Worm (Caenorhabditis elegans): Measurements from ENCODE around the gene F13H8.2.
A peak's percentile ranks its signal among the peaks of the same experiment; 100 is the strongest.

F13H8.2 gene

ce11 chrII:6244171-6244570 lies 26.0 kb upstream of the F13H8.2 start, which contains the start of gene tat-4:
tat-4 (minus strand) TSS chrII:6244287.
- TF ChIP-seq ceh-83 (GFP tag; optimal IDR thresholded peaks at IDR 0.05), result no peak
- TF ChIP-seq drap-1 (GFP tag; optimal IDR thresholded peaks at IDR 0.05), result no peak

DNA sequence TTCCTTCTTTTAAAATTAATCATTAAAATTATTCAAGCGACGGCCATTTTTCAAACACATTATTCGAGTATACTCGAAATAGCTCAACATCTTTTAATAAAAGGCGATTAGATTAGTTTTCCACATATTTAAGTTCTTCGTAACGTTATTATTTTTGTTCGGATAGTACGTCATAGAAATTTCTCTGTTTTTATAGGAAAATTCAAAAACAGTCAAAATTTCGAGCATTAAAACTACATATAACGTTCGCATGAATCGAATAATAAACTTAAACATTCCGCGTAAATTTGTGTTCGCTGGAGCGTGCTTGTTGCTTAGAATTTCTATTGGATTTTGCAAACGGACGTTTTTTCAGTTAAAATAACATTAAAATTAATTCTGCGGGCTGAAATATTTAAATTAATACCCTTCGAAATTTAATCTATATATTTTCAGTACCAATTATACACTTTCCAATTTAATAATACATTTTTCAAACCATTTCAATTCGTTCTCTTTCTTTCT lies 24.9 kb upstream of the F13H8.2 start, which contains the start of gene blos-4:
blos-4 (plus strand) TSS at position 51 of the 504 bp plus-strand sequence.
- TF ChIP-seq nhr-2 (tag; optimal IDR thresholded peaks at IDR 0.05) (no peak), bed-3 (GFP tag; optimal IDR thresholded peaks at IDR 0.05) (no peak), lin-32 (GFP tag; optimal IDR thresholded peaks at IDR 0.05) (no peak), mab-5 (tag; optimal IDR thresholded peaks at IDR 0.05) (no peak), M03D4.4 (tag; optimal IDR thresholded peaks at IDR 0.05) (no peak), unc-39 (tag; optimal IDR thresholded peaks at IDR 0.05) (no peak), sem-2 (GFP tag; optimal IDR thresholded peaks at IDR 0.05) (no peak)

- no peak for TF ChIP-seq drap-1 (GFP tag; optimal IDR thresholded peaks at IDR 0.05)
- TF ChIP-seq ztf-11 (tag; optimal IDR thresholded peaks at IDR 0.05), result no peak
- TF ChIP-seq elt-3 (tag; optimal IDR thresholded peaks at IDR 0.05), result no peak
These were observed 24.1 kb upstream of the F13H8.2 start, which contains the start of gene lelo-1 for ce11 chrII:6246054-6246453. lelo-1 (plus strand) TSS chrII:6246354.

DNA sequence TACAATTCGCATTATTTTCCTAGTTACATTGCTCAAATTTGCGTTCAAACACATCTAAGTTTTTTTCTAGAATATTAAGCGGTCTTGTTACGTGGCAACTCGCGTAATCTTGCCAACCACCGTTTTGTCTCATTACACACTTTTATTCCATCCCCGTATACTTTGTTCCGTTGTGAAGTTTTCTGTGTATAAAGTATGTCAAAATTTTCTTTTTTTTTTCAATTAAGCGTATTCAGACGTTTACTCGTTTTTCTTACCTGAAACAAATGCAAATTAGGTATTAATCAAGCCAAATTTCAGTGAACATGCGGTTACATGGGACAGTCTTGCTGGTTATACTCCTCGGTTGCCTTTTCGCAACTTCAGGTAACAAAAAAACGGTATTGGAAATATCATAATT lies 23.2 kb upstream of the F13H8.2 start, which contains the start of gene T24H7.2:
T24H7.2 (plus strand) TSS at position 301 of the 400 bp plus-strand sequence.
- TF ChIP-seq hlh-1 (tag; optimal IDR thresholded peaks at IDR 0.05), result no peak
- TF ChIP-seq nhr-28 (tag; optimal IDR thresholded peaks at IDR 0.05), result no peak
- TF ChIP-seq unc-120 (tag; optimal IDR thresholded peaks at IDR 0.05; ENCODE audit: poor library complexity, severe bottlenecking), result no peak
- TF ChIP-seq unc-39 (tag; optimal IDR thresholded peaks at IDR 0.05), result no peak
- no peak for TF ChIP-seq bed-3 (GFP tag; optimal IDR thresholded peaks at IDR 0.05)

DNA sequence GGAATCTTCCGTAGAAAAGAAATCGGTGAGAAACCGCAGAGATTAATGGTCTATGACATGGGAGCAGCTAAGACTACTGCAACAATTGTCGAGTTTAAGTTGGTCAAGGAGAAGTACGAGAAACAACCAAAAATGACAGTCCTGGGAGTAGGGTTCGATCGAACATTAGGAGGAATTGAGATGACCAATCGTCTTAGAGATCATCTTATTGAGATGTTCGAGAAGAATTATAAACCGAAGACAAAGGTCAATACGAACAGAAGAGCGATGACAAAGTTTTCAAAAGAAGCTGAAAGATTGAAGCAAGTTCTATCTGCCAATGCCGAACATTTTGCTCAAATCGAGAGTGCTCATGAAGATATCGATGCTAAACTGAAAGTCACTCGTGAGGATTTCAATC lies 22.1 kb upstream of the F13H8.2 start:
- TF ChIP-seq ces-1 (GFP tag; optimal IDR thresholded peaks at IDR 0.05), result no peak
- TF ChIP-seq hlh-1 (tag; optimal IDR thresholded peaks at IDR 0.05), result no peak
- no peak for TF ChIP-seq mep-1 (tag; optimal IDR thresholded peaks at IDR 0.05)
- TF ChIP-seq flh-1 (GFP tag; optimal IDR thresholded peaks at IDR 0.05), result no peak
- TF ChIP-seq ceh-39 (tag; optimal IDR thresholded peaks at IDR 0.05), result no peak
- TF ChIP-seq bed-3 (GFP tag; optimal IDR thresholded peaks at IDR 0.05), result no peak
- no peak for TF ChIP-seq unc-62 (GFP tag; optimal IDR thresholded peaks at IDR 0.05)
- no peak for TF ChIP-seq cnd-1 (tag; optimal IDR thresholded peaks at IDR 0.05)
- no peak for TF ChIP-seq sem-2 (GFP tag; optimal IDR thresholded peaks at IDR 0.05)
- TF ChIP-seq ham-2 (GFP tag; optimal IDR thresholded peaks at IDR 0.05), result no peak
- no peak for TF ChIP-seq lin-13 (tag; optimal IDR thresholded peaks at IDR 0.05)
- no peak for TF ChIP-seq ztf-11 (tag; optimal IDR thresholded peaks at IDR 0.05)
- TF ChIP-seq lsy-2 (tag; optimal IDR thresholded peaks at IDR 0.05), result no peak
- no peak for TF ChIP-seq elt-3 (tag; optimal IDR thresholded peaks at IDR 0.05)
- no peak for TF ChIP-seq zip-8 (tag; optimal IDR thresholded peaks at IDR 0.05)

- TF ChIP-seq elt-3 (tag; optimal IDR thresholded peaks at IDR 0.05) (no peak), snpc-4 (tag; optimal IDR thresholded peaks at IDR 0.05) (no peak), lin-13 (tag; optimal IDR thresholded peaks at IDR 0.05) (peak; percentile 50), unc-39 (tag; optimal IDR thresholded peaks at IDR 0.05) (peak; percentile 35), sptf-1 (tag; optimal IDR thresholded peaks at IDR 0.05) (peak; percentile 92), nhr-12 (tag; optimal IDR thresholded peaks at IDR 0.05) (no peak), lsy-2 (tag; optimal IDR thresholded peaks at IDR 0.05) (no peak), M03D4.4 (tag; optimal IDR thresholded peaks at IDR 0.05) (peak; percentile 88), hlh-1 (tag; optimal IDR thresholded peaks at IDR 0.05) (peak; percentile 12), sem-2 (GFP tag; optimal IDR thresholded peaks at IDR 0.05) (peak; percentile 85), lin-32 (GFP tag; optimal IDR thresholded peaks at IDR 0.05) (peak; percentile 89), mab-5 (tag; optimal IDR thresholded peaks at IDR 0.05) (no peak), mls-2 (tag; optimal IDR thresholded peaks at IDR 0.05) (peak; percentile 91), tbx-8 (GFP tag; optimal IDR thresholded peaks at IDR 0.05) (peak; percentile 91), flh-1 (GFP tag; optimal IDR thresholded peaks at IDR 0.05) (no peak), ceh-43 (GFP tag; optimal IDR thresholded peaks at IDR 0.05) (peak; percentile 74), ham-2 (GFP tag; optimal IDR thresholded peaks at IDR 0.05) (peak; percentile 79), unc-120 (tag; optimal IDR thresholded peaks at IDR 0.05; ENCODE audit: poor library complexity, severe bottlenecking) (peak; percentile 82), ceh-83 (GFP tag; optimal IDR thresholded peaks at IDR 0.05) (peak; percentile 93), bed-3 (GFP tag; optimal IDR thresholded peaks at IDR 0.05) (peak; percentile 61), cnd-1 (tag; optimal IDR thresholded peaks at IDR 0.05) (peak; percentile 90), pha-4 (tag; optimal IDR thresholded peaks at IDR 0.05) (peak; percentile 65), nhr-2 (tag; optimal IDR thresholded peaks at IDR 0.05) (no peak), blmp-1 (tag; optimal IDR thresholded peaks at IDR 0.05) (no peak), drap-1 (GFP tag; optimal IDR thresholded peaks at IDR 0.05) (peak; percentile 88), mep-1 (tag; optimal IDR thresholded peaks at IDR 0.05) (peak; percentile 23)
These were observed 21.7 kb upstream of the F13H8.2 start for ce11 chrII:6248503-6248902.
